Fruit fly (Drosophila melanogaster): ENCODE results near the gene p38a.
A peak's percentile ranks its signal among the peaks of the same experiment; 100 is the strongest.

dm6 chr3R:24122369-24122768, 29.8 kb downstream of the p38a start:
- TF ChIP-seq CG14655 (GFP tag; optimal IDR thresholded peaks at IDR 0.05), result no peak
- TF ChIP-seq D1 (tag; optimal IDR thresholded peaks at IDR 0.05), result no peak
- no peak for TF ChIP-seq CG8159 (tag; optimal IDR thresholded peaks at IDR 0.05)
- no peak for TF ChIP-seq gl (tag; optimal IDR thresholded peaks at IDR 0.05)
- no peak for TF ChIP-seq CG32121 (GFP tag; IDR thresholded peaks at IDR 0.05)
- no peak for TF ChIP-seq CG13204 (GFP tag; optimal IDR thresholded peaks at IDR 0.05)
- no peak for TF ChIP-seq CG8301 (tag; optimal IDR thresholded peaks at IDR 0.05)
- no peak for TF ChIP-seq CG10348 (GFP tag; IDR thresholded peaks at IDR 0.05)
- no peak for TF ChIP-seq fd96Ca (GFP tag; IDR thresholded peaks at IDR 0.05)
- TF ChIP-seq CG15710 (tag; optimal IDR thresholded peaks at IDR 0.05), result no peak
- TF ChIP-seq Pif1A (GFP tag; optimal IDR thresholded peaks at IDR 0.05), result no peak
- TF ChIP-seq CG17806 (tag; optimal IDR thresholded peaks at IDR 0.05), result no peak
- TF ChIP-seq EcR (GFP tag; optimal IDR thresholded peaks at IDR 0.05), result peak; percentile 67
- TF ChIP-seq CG4496 (GFP tag; IDR thresholded peaks at IDR 0.05), result no peak
